Fruit fly (Drosophila melanogaster): ENCODE measurements around the gene CAHbeta.

DNA sequence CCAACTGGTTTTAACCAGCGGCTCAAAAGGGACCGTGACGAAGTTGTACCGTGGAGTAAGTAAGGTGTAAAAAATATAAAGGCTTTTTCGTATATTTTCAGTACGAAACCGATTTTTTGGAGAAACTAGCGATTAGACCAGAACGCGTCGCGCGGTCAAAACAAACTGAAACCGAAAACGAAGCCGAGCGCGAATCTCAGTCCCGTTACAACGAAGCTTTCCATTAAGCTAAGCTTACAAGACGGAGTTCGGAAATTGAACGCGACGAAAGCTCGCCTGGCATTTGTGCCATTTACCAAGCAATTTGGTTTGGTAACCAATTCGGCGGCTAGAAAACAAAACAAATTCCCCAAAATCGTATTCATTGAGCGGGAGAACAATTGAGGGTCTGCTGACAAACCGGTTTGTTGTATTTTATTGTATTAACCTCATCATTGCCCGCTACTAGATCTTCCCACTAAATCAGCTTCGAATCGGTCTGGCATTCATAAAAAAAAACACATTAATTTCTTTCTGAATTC, 21.1 kb downstream of the CAHbeta start:
- no peak for TF ChIP-seq CTCF (optimal IDR thresholded peaks at IDR 0.05)
- TF ChIP-seq CG8478 (optimal IDR thresholded peaks at IDR 0.05), result no peak
